Worm (Caenorhabditis elegans): Measurements from ENCODE around the gene pqn-87.

- TF ChIP-seq hlh-11 (tag; optimal IDR thresholded peaks at IDR 0.05) (no peak), ama-1 (optimal IDR thresholded peaks at IDR 0.05) (no peak), ZK546.5 (tag; optimal IDR thresholded peaks at IDR 0.05) (no peak), fkh-10 (GFP tag; optimal IDR thresholded peaks at IDR 0.05) (no peak), dmd-6 (GFP tag; IDR thresholded peaks at IDR 0.05) (no peak), F10B5.3 (tag; optimal IDR thresholded peaks at IDR 0.05) (no peak), jun-1 (tag; optimal IDR thresholded peaks at IDR 0.05) (no peak), snpc-4 (tag; optimal IDR thresholded peaks at IDR 0.05) (no peak), nhr-10 (tag; optimal IDR thresholded peaks at IDR 0.05) (no peak), zag-1 (tag; optimal IDR thresholded peaks at IDR 0.05) (no peak), nhr-25 (tag; optimal IDR thresholded peaks at IDR 0.05; ENCODE audit: borderline replicate concordance, insufficient read depth) (no peak)
Measured at ce11 chrII:12237555-12237954, 12.7 kb upstream of the pqn-87 start.

Measured in whole organism, L4 larva.